Fruit fly (Drosophila melanogaster): ENCODE results near the gene CG1647.

The CG1647 gene

DNA sequence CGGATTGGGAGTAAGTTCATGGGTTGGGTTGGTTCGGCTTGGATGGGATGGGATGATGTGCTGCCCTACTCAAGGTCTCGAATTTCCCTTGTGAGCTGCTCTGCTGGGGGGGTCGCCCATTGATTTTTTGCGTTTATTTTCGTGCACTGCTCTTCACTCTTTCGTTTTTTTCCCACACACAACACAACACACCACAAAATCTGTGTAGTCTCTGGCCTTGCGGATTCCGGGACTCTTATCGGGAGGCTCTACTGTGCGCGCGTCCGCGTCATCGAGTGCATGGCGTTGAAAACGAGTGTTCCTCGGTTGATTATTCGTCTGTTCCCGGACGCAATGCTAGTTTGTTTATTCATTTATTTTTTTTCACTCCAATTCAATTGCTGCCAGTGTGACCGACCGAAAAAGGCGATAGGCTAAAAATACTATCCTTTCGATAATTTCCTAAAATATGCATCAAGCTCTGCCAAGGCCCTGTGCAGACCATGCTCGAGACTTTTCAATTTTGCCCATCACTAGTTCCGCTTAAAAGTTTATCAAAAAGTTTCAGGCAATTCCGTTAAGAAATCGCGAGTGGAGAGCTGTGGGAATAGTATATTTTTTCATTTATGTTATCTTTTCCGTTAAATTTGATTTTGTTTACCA lies 11.7 kb downstream of the CG1647 start, which contains the start of gene WASp:
Gene WASp, minus strand, starts transcription at position 399 of the 642 bp plus-strand sequence.
- no peak for TF ChIP-seq CG10348 (GFP tag; IDR thresholded peaks at IDR 0.05)
- peak; percentile 4 for TF ChIP-seq CG8301 (tag; optimal IDR thresholded peaks at IDR 0.05)
- TF ChIP-seq CG8159 (tag; optimal IDR thresholded peaks at IDR 0.05), result peak; percentile 19
- no peak for TF ChIP-seq EcR (GFP tag; optimal IDR thresholded peaks at IDR 0.05)
- 0 out of 2 replicates have a peak, but pooled peaks have one; percentile 18 for TF ChIP-seq rn (GFP tag; IDR thresholded peaks at IDR 0.05)
- TF ChIP-seq Ets98B (GFP tag; IDR thresholded peaks at IDR 0.05), result peak; percentile 67
- no peak for TF ChIP-seq CG13204 (GFP tag; optimal IDR thresholded peaks at IDR 0.05)
- no peak for TF ChIP-seq CG9948 (tag; optimal IDR thresholded peaks at IDR 0.05)
- no peak for TF ChIP-seq D1 (tag; optimal IDR thresholded peaks at IDR 0.05)
- peak; percentile 22 for TF ChIP-seq CG17806 (tag; optimal IDR thresholded peaks at IDR 0.05)
- TF ChIP-seq Pif1B (GFP tag; optimal IDR thresholded peaks at IDR 0.05), result peak; percentile 16
- TF ChIP-seq CG12605 (GFP tag; IDR thresholded peaks at IDR 0.05), result peak; percentile 50
- TF ChIP-seq CG4496 (GFP tag; IDR thresholded peaks at IDR 0.05), result peak; percentile 67; the same call in 2 of the 3 replicates
- no peak; the same call in 1 of the 3 replicates for TF ChIP-seq fd96Ca (GFP tag; IDR thresholded peaks at IDR 0.05)
- peak; percentile 25; the same call in 1 of the 2 replicates for TF ChIP-seq CG32121 (GFP tag; IDR thresholded peaks at IDR 0.05)
- TF ChIP-seq Snoo (tag; optimal IDR thresholded peaks at IDR 0.05), result no peak
- TF ChIP-seq CG15710 (tag; optimal IDR thresholded peaks at IDR 0.05), result peak; percentile 53
- peak; percentile 46 for TF ChIP-seq gl (tag; optimal IDR thresholded peaks at IDR 0.05)
- TF ChIP-seq CG34367 (tag; optimal IDR thresholded peaks at IDR 0.05), result peak; percentile 48
- TF ChIP-seq Pif1A (GFP tag; optimal IDR thresholded peaks at IDR 0.05), result no peak
- TF ChIP-seq CG14655 (GFP tag; optimal IDR thresholded peaks at IDR 0.05), result no peak

- TF ChIP-seq EcR (GFP tag; optimal IDR thresholded peaks at IDR 0.05) (peak; percentile 58), CG4496 (GFP tag; IDR thresholded peaks at IDR 0.05) (0 out of 3 replicates have a peak, but pooled peaks have one; percentile 27), CG12605 (GFP tag; IDR thresholded peaks at IDR 0.05) (no peak), Ets98B (GFP tag; IDR thresholded peaks at IDR 0.05) (no peak)
Observed at dm6 chr3R:28840620-28841019, 20.6 kb downstream of the CG1647 start.

- TF ChIP-seq CG13204 (GFP tag; optimal IDR thresholded peaks at IDR 0.05) (no peak), CG15710 (tag; optimal IDR thresholded peaks at IDR 0.05) (peak; percentile 10), CG9948 (tag; optimal IDR thresholded peaks at IDR 0.05) (no peak), D1 (tag; optimal IDR thresholded peaks at IDR 0.05) (no peak), fd96Ca (GFP tag; IDR thresholded peaks at IDR 0.05) (no peak), CG10348 (GFP tag; IDR thresholded peaks at IDR 0.05) (no peak), Pif1B (GFP tag; optimal IDR thresholded peaks at IDR 0.05) (no peak), CG14655 (GFP tag; optimal IDR thresholded peaks at IDR 0.05) (no peak), gl (tag; optimal IDR thresholded peaks at IDR 0.05) (no peak), CG4496 (GFP tag; IDR thresholded peaks at IDR 0.05) (peak; percentile 34; the same call in 1 of the 3 replicates), CG32121 (GFP tag; IDR thresholded peaks at IDR 0.05) (peak; percentile 29; the same call in 1 of the 2 replicates), CG12605 (GFP tag; IDR thresholded peaks at IDR 0.05) (no peak), Pif1A (GFP tag; optimal IDR thresholded peaks at IDR 0.05) (no peak), CG8159 (tag; optimal IDR thresholded peaks at IDR 0.05) (peak; percentile 50), CG17806 (tag; optimal IDR thresholded peaks at IDR 0.05) (peak; percentile 13), rn (GFP tag; IDR thresholded peaks at IDR 0.05) (no peak), CG8301 (tag; optimal IDR thresholded peaks at IDR 0.05) (peak; percentile 70), Ets98B (GFP tag; IDR thresholded peaks at IDR 0.05) (peak; percentile 48)
Observed at dm6 chr3R:28841968-28842367, 21.9 kb downstream of the CG1647 start.

DNA sequence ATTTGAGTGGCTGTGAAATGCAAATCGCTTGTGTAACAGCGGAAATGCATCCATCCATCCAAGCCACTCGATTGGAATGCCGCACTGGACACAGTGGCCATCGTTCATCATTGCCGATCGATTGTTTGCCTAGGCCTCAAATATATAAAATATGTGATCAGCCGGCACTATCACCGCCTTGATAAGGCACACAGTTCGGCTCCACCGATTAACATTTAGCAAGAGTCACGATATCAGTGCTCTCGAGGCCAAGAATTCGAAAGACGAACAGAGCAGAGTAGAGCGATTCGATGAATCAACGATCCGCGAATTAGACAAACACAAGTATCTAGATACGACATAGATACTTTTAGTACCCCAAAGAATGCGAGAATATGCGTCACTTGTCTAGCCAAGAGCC lies 22.4 kb downstream of the CG1647 start:
- TF ChIP-seq EcR (GFP tag; optimal IDR thresholded peaks at IDR 0.05) (no peak), D1 (tag; optimal IDR thresholded peaks at IDR 0.05) (no peak), CG13204 (GFP tag; optimal IDR thresholded peaks at IDR 0.05) (no peak)

DNA sequence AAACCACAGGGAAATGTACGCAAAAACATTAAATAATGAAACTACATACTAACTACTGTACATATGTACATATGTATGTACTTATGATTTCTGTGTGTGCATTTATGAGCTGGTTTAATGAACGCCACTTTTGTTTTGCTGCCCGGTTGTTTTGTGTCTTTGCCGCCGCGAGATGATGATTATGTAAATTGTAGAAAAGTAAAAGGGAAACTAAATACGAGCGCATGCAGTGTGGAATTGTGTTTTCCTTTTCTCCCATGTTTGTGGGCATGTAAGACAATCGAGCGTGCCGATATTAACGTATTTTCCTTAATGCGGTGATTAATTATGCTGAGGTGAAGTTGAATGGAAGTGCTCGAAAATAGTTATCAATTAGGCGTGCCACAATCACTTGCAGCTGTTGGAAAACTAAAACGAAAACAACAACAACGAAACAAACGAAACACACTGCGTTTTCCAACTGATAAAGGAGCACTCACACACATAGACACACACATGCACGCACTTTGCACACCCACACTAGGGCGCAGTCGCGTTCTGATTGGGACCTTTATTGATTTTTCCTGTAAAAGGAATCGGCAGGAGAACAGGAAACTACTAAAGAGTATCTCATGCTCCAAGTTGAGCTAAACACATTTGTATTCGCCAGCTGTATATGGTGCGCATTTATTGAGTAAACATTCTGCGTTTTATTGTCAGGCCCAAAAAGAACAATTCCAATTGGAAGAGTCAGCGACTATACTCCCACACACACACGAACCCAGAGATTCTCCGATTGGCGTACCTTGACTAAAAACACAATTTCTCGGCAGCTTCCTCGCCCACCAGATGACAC lies 24.0 kb downstream of the CG1647 start:
- TF ChIP-seq CG13204 (GFP tag; optimal IDR thresholded peaks at IDR 0.05) (no peak), rn (GFP tag; IDR thresholded peaks at IDR 0.05) (no peak), CG8159 (tag; optimal IDR thresholded peaks at IDR 0.05) (no peak), Snoo (tag; optimal IDR thresholded peaks at IDR 0.05) (no peak), CG8301 (tag; optimal IDR thresholded peaks at IDR 0.05) (no peak), Ets98B (GFP tag; IDR thresholded peaks at IDR 0.05) (no peak), CG14655 (GFP tag; optimal IDR thresholded peaks at IDR 0.05) (no peak), CG4496 (GFP tag; IDR thresholded peaks at IDR 0.05) (no peak), EcR (GFP tag; optimal IDR thresholded peaks at IDR 0.05) (no peak), gl (tag; optimal IDR thresholded peaks at IDR 0.05) (no peak), CG34367 (tag; optimal IDR thresholded peaks at IDR 0.05) (no peak), D1 (tag; optimal IDR thresholded peaks at IDR 0.05) (no peak), CG12605 (GFP tag; IDR thresholded peaks at IDR 0.05) (no peak), CG15710 (tag; optimal IDR thresholded peaks at IDR 0.05) (no peak), CG17806 (tag; optimal IDR thresholded peaks at IDR 0.05) (no peak), CG9948 (tag; optimal IDR thresholded peaks at IDR 0.05) (no peak), CG32121 (GFP tag; IDR thresholded peaks at IDR 0.05) (no peak), fd96Ca (GFP tag; IDR thresholded peaks at IDR 0.05) (no peak), Pif1B (GFP tag; optimal IDR thresholded peaks at IDR 0.05) (no peak)

All from whole organism, pupa.